Worm (Caenorhabditis elegans) whole organism, midembryonic: ENCODE results near the gene aco-2.
"Not testable (repeated sequence)": the region's sequence is repeated elsewhere in the genome, so short reads cannot be mapped to it uniquely, and the experiment has no call there.

Source experiments
- T22C8.4 ChIP-seq: fragments of 200-800 bp; sonication (Bioruptor generic); IDR thresholded peaks from 2 replicates; pipeline ENCODE4 v1.3.6; 2022; ENCODE audit warnings: missing genetic modification characterization, missing compliant biosample characterization
- cog-1 ChIP-seq: sonication (generic microtip); optimal IDR thresholded peaks from 2 replicates; lab custom pipeline; 2016; ENCODE audit warnings: missing genetic modification characterization, missing compliant biosample characterization
- flt-1 ChIP-seq: fragments of 200-800 bp; sonication (Bioruptor generic); IDR thresholded peaks from 2 replicates; pipeline ENCODE4 v1.3.6; 2022; ENCODE audit warnings: missing genetic modification characterization, missing compliant biosample characterization
- klf-2 ChIP-seq: fragments of 200-800 bp; sonication (Bioruptor generic); conservative IDR thresholded peaks from 2 replicates; pipeline ENCODE4 v1.3.6; 2022; ENCODE audit warnings: missing genetic modification reagents, missing genetic modification characterization, missing compliant biosample characterization
- med-1 ChIP-seq: sonication (generic microtip); optimal IDR thresholded peaks from 2 replicates; lab custom pipeline; 2017; ENCODE audit warnings: missing genetic modification characterization, mild to moderate bottlenecking, missing compliant biosample characterization, antibody characterized with exemption, missing genetic modification reagents; ENCODE audit not compliant: insufficient read depth
- ref-1 ChIP-seq: fragments of 200-800 bp; sonication (Bioruptor generic); conservative IDR thresholded peaks from 2 replicates; pipeline ENCODE4 v1.3.6; 2022; ENCODE audit warnings: missing genetic modification reagents, missing genetic modification characterization, missing compliant biosample characterization
- tab-1 ChIP-seq: fragments of 200-800 bp; sonication (Bioruptor generic); IDR thresholded peaks from 2 replicates; pipeline ENCODE4 v1.3.6; 2022; ENCODE audit warnings: missing genetic modification characterization, missing compliant biosample characterization
- ztf-23 ChIP-seq: fragments of 200-800 bp; sonication (Bioruptor generic); IDR thresholded peaks from 2 replicates; pipeline ENCODE4 v1.3.6; 2022; ENCODE audit warnings: missing genetic modification reagents, missing genetic modification characterization, missing compliant biosample characterization
- ztf-29 ChIP-seq: fragments of 200-800 bp; sonication (Bioruptor generic); IDR thresholded peaks from 2 replicates; pipeline ENCODE4 v1.3.6; 2022; ENCODE audit warnings: missing genetic modification reagents, missing genetic modification characterization, missing compliant biosample characterization

aco-2 gene

DNA sequence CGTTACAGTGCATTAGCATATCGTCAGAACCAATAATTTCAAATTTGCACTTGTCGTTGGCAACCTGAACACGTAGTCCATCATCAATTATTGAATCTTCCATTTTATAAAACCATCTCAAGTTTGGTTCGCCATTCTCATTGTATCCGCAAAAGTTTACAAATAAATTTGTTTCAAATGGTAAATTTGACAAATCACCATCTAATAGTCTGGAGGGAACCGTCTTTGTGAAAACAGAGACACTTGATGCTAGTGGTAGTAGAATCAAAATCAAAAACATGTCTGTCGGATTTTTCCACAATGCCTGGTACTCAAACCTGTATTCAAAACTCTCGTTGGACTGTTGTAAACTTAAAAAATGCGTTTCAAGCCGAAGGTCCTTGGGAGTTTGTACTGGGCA, 9.2 kb upstream of the aco-2 start, which contains the start of gene F54H12.2:
Gene F54H12.2, plus strand, starts transcription at position 301 of the 400 bp plus-strand sequence.
- not testable (repeated sequence) for TF ChIP-seq T22C8.4; ref-1 (GFP tag; lab: Robert Waterston, UW); med-1 (GFP tag; lab: Kevin White, UChicago)

DNA sequence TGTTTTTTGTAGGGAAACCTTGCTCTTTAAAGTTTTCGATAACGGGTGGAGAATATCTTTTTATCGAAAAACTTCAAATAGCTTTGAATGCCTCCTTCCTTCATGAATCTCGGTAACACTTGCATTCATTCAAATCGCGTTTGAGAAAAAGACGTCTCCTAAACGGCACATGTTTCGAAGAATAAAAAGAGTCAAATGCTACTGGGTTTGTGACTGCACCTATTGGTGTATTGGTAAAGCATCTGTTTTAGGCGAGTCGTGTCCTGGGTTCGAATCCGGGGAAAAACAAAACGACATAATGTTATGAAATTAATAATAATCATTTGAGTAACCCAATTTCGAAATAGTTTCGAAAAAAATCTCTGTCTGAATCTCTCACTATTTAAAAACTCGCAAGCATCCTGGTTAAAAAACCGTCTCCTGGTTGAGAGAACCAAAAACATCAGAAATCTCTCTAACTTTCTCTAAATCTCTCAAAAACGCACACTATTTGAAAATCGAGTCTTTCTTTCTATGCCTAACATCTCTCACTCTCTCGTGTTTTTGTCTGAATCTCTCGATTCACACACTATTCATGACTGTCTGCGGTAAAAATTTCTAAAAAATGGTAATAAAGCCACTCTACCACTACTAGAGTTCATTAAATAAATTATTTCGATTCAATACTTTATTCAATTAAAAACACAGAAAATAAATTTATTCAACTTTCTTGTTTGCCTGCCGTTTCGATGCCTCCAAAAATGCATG, 7.4 kb upstream of the aco-2 start:
- TF ChIP-seq flt-1 (GFP tag; lab: Robert Waterston, UW) = 0 out of 2 replicates have a peak, but pooled peaks have one; percentile 53

DNA sequence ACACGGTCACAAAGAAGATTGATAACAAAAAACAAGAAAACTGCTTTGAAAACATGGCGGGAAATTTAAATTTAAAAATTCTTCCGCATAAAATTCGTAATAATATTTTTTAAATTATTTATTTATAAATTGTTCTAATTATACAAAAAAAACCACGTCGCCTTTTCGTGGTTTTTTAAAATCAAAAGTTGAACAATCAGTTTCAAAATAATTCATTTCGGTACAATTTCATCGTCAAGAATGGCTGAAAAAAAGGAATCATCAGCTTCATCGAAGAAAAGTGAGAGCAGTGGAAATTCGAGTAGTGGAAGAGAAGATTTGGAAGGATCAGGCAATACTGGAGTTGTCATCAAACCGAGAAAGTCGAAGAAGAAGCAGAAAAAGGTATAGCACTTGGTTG, 4.4 kb upstream of the aco-2 start, which contains the start of the genes F54H12.8 and F54H12.7:
Gene F54H12.8, minus strand, starts transcription at position 101 of the 400 bp plus-strand sequence.
Gene F54H12.7, plus strand, starts transcription at position 229 of the 400 bp plus-strand sequence.
- TF ChIP-seq ztf-23 (GFP tag; lab: Robert Waterston, UW) (no peak), flt-1 (GFP tag; lab: Robert Waterston, UW) (no peak), cog-1 (tag; lab: Kevin White, UChicago) (no peak), ztf-29 (GFP tag; lab: Robert Waterston, UW) (no peak), klf-2 (no peak), ref-1 (GFP tag; lab: Robert Waterston, UW) (no peak), T22C8.4 (no peak), med-1 (GFP tag; lab: Kevin White, UChicago) (no peak), tab-1 (GFP tag; lab: Robert Waterston, UW) (no peak)

DNA sequence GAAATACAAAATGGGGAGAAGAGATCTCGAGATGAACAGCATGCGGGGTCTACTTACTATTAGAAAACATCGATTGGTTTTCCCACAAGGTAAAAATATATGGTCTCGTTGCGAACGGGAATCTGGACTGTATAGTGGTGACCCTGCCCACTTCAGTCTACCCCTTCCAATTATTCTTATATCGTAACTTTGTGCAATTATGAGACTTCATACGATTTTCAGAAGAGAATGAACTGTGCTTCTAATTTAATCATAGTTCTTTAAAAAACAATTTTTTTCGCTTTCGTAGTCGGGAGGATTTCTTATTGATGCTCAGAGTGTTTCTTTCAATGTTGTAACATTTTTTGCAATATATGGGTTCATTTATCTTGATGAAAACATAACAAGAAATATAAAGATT, 1.5 kb upstream of the aco-2 start, which contains the start of gene F54H12.5:
Gene F54H12.5, minus strand, starts transcription at position 101 of the 400 bp plus-strand sequence.
- no peak for TF ChIP-seq cog-1 (tag; lab: Kevin White, UChicago)
- TF ChIP-seq flt-1 (GFP tag; lab: Robert Waterston, UW) = no peak
- no peak for TF ChIP-seq T22C8.4
- no peak for TF ChIP-seq med-1 (GFP tag; lab: Kevin White, UChicago)
- no peak for TF ChIP-seq ztf-29 (GFP tag; lab: Robert Waterston, UW)
- no peak for TF ChIP-seq klf-2
- TF ChIP-seq ztf-23 (GFP tag; lab: Robert Waterston, UW) = no peak
- no peak for TF ChIP-seq tab-1 (GFP tag; lab: Robert Waterston, UW)
- no peak for TF ChIP-seq ref-1 (GFP tag; lab: Robert Waterston, UW)

DNA sequence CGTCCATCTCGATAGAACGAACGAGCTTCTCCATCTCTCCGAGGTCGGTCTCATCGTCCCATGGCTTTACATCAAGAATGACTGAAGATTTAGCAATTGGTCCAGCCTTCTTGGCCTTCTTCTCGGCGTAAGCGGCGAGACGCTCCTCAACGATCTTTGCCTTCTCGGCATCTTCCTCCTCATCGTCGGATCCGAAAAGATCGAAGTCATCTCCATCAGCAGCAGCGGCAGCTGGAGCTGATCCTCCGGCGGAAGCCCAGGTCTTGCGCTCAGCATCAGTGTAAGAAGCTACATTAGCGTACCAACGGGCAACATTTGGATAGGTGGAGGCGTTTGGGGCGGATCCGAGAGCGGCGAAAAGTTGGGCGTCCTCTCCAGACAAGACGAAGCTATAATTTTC, 830 bp upstream of the aco-2 start:
- TF ChIP-seq ztf-29 (GFP tag; lab: Robert Waterston, UW) (no peak), ref-1 (GFP tag; lab: Robert Waterston, UW) (no peak), med-1 (GFP tag; lab: Kevin White, UChicago) (no peak), tab-1 (GFP tag; lab: Robert Waterston, UW) (no peak), klf-2 (no peak), ztf-23 (GFP tag; lab: Robert Waterston, UW) (no peak), T22C8.4 (no peak), cog-1 (tag; lab: Kevin White, UChicago) (no peak), flt-1 (GFP tag; lab: Robert Waterston, UW) (no peak)

DNA sequence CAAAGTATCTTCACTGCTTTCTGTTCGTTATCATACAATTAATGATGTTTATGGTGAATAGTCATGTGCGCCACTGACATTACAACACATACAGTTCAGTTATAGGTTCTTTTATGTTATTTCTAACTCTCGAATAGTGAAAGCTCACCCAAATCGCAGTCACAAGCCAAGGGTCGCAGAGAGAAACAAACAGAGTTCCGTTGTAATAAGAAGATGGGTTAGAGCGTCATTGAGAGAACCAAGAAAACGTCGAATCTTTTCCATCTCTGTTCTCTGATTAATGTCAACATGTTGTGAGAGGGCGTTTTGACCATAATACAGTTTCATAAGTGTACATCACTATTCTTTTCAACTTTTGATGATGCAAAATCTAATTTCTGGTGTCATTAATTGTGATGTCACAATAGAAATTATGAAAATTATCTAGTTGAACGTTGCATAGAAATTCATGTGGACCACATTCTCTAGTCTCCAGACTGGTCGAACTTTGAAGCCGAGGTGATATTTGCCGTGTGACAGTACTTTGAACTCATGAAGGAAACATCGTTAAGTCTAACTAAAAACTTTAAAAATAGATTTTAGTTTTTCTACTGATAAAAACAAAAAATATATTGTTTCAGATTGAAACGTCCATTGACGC, 571 bp downstream of the aco-2 start:
- TF ChIP-seq med-1 (GFP tag; lab: Kevin White, UChicago) (no peak), flt-1 (GFP tag; lab: Robert Waterston, UW) (no peak), ztf-23 (GFP tag; lab: Robert Waterston, UW) (no peak), ztf-29 (GFP tag; lab: Robert Waterston, UW) (no peak), tab-1 (GFP tag; lab: Robert Waterston, UW) (no peak), T22C8.4 (no peak), ref-1 (GFP tag; lab: Robert Waterston, UW) (no peak), cog-1 (tag; lab: Kevin White, UChicago) (no peak), klf-2 (no peak)

DNA sequence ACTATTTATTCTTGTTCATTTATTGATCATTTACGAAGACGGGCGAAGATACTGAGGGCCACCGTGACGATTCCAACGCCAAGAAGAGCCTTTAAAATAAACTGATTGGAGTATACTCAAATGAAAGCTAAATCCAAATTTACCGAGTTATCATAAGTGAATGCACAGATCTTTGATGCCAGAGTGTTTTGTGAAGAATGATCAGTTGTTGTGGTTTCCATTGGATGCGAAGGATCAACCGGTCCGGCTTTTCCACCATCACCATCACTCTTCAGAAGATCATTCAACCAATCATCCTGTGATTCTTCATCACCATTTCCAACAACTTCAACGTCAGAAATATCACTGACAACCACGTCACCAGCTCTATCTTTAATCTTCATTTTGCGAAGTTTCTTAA, 3.7 kb downstream of the aco-2 start:
- no peak for TF ChIP-seq flt-1 (GFP tag; lab: Robert Waterston, UW)
- no peak for TF ChIP-seq ztf-29 (GFP tag; lab: Robert Waterston, UW)
- TF ChIP-seq med-1 (GFP tag; lab: Kevin White, UChicago) = no peak
- TF ChIP-seq tab-1 (GFP tag; lab: Robert Waterston, UW) = no peak

DNA sequence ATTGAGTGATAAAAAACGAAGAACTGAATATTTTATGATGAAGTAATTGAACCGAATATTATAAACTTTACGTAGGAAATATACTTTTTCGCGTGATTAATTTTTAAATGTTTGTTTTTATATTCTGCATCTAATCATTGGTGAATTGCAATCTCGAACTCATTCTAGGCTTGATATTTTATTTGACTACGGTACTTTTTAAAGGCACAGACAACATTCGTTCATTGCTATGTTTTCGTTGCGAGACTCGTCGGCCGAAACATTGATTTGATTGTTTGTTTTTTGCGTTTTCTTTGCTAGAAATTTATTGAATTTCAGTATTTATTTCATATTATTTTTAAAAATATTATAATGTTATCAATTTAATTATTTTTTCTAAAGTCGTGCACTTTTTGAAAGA, 4.3 kb downstream of the aco-2 start, which contains the start of gene C06G4.4:
Gene C06G4.4, minus strand, starts transcription at position 36 of the 400 bp plus-strand sequence.
- TF ChIP-seq ref-1 (GFP tag; lab: Robert Waterston, UW) (no peak), cog-1 (tag; lab: Kevin White, UChicago) (no peak), ztf-29 (GFP tag; lab: Robert Waterston, UW) (no peak), T22C8.4 (no peak), med-1 (GFP tag; lab: Kevin White, UChicago) (no peak), ztf-23 (GFP tag; lab: Robert Waterston, UW) (no peak), klf-2 (no peak), tab-1 (GFP tag; lab: Robert Waterston, UW) (no peak), flt-1 (GFP tag; lab: Robert Waterston, UW) (no peak)

DNA sequence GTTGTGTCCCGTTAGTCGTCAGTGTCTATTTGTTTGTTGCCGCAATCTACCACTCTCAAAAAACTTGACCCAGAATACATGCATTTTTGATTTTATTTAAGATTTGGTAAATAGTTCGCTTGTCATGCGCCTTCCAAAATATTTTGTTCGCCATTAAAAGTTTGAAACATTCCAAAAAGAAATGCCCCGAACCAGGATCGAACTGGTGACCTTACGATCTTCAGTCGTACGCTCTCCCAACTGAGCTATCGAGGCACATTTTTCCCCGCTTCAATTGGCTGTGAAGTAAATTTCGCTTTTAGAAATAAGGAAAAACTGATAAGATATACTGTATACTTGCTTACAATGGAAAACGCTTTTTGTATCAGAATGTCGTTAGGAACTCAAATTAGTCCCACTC, 4.8 kb downstream of the aco-2 start:
- TF ChIP-seq ref-1 (GFP tag; lab: Robert Waterston, UW) (no peak), med-1 (GFP tag; lab: Kevin White, UChicago) (no peak), ztf-29 (GFP tag; lab: Robert Waterston, UW) (no peak), ztf-23 (GFP tag; lab: Robert Waterston, UW) (no peak)
